Fruit fly (Drosophila melanogaster): ENCODE measurements around the gene CG34300.

Gene CG34300

DNA sequence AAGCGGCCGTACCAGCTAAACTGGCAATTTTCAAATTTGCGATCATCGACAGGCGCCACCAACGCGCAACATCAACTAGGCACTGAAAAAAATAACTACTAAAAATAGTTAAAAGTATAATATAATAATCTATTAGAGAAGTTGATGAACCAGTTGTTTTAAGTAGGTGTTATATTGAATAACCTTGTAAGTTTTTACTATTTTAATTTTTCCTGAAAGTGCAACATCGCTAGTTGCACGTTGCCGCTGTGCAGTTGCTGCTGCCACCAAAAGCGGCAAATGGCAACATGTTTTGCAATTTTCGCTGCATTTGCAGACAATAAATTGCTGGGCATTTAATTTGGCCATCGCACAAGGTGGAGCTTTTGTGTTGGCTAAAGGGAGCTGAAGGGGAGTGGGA lies 36.6 kb upstream of the CG34300 start:
- TF ChIP-seq CG5204 (GFP tag; optimal IDR thresholded peaks at IDR 0.05) = no peak
- no peak for TF ChIP-seq CG11617 (GFP tag; optimal IDR thresholded peaks at IDR 0.05)
- TF ChIP-seq Clk (GFP tag; optimal IDR thresholded peaks at IDR 0.05) = no peak
- no peak for TF ChIP-seq CG33017 (tag; optimal IDR thresholded peaks at IDR 0.05)
- TF ChIP-seq bab1 (GFP tag; optimal IDR thresholded peaks at IDR 0.05) = no peak
- TF ChIP-seq CG7045 (GFP tag; optimal IDR thresholded peaks at IDR 0.05) = no peak

- no peak for TF ChIP-seq CG14711 (tag; optimal IDR thresholded peaks at IDR 0.05)
- no peak for TF ChIP-seq Clk (GFP tag; optimal IDR thresholded peaks at IDR 0.05)
- no peak for TF ChIP-seq Mnt (GFP tag; optimal IDR thresholded peaks at IDR 0.05)
- no peak for TF ChIP-seq cnc (optimal IDR thresholded peaks at IDR 0.05)
- TF ChIP-seq CG1620 (GFP tag; optimal IDR thresholded peaks at IDR 0.05) = no peak
- TF ChIP-seq pad (GFP tag; optimal IDR thresholded peaks at IDR 0.05) = no peak
- no peak for TF ChIP-seq bab1 (GFP tag; optimal IDR thresholded peaks at IDR 0.05)
- TF ChIP-seq ovo (GFP tag; optimal IDR thresholded peaks at IDR 0.05) = no peak
- TF ChIP-seq toe (GFP tag; optimal IDR thresholded peaks at IDR 0.05) = no peak
- no peak for TF ChIP-seq Hr96 (GFP tag; optimal IDR thresholded peaks at IDR 0.05)
- TF ChIP-seq kay (GFP tag; ENCODE audit: borderline replicate concordance) = no peak
- no peak for TF ChIP-seq CG11617 (GFP tag; optimal IDR thresholded peaks at IDR 0.05)
- TF ChIP-seq CG5204 (GFP tag; optimal IDR thresholded peaks at IDR 0.05) = no peak
- TF ChIP-seq CG7101 (tag; optimal IDR thresholded peaks at IDR 0.05) = no peak
- TF ChIP-seq tj (GFP tag; optimal IDR thresholded peaks at IDR 0.05) = no peak
- no peak for TF ChIP-seq Crg-1 (GFP tag; optimal IDR thresholded peaks at IDR 0.05)
- TF ChIP-seq CG7045 (GFP tag; optimal IDR thresholded peaks at IDR 0.05) = no peak
- no peak for TF ChIP-seq cic (GFP tag; optimal IDR thresholded peaks at IDR 0.05)
Measured at dm6 chr3R:30338648-30339038, 32.2 kb upstream of the CG34300 start.

dm6 chr3R:30337919-30338647 lies 31.6 kb upstream of the CG34300 start:
- TF ChIP-seq cnc (optimal IDR thresholded peaks at IDR 0.05) (no peak), Crg-1 (GFP tag; optimal IDR thresholded peaks at IDR 0.05) (peak; percentile 1), Mnt (GFP tag; optimal IDR thresholded peaks at IDR 0.05) (no peak), CG7101 (tag; optimal IDR thresholded peaks at IDR 0.05) (peak; percentile 15), CG5204 (GFP tag; optimal IDR thresholded peaks at IDR 0.05) (peak; percentile 25), CG7045 (GFP tag; optimal IDR thresholded peaks at IDR 0.05) (peak; percentile 51), Hr96 (GFP tag; optimal IDR thresholded peaks at IDR 0.05) (peak; percentile 29), toe (GFP tag; optimal IDR thresholded peaks at IDR 0.05) (peak; percentile 71), cic (GFP tag; optimal IDR thresholded peaks at IDR 0.05) (peak; percentile 66), CG12768 (GFP tag; optimal IDR thresholded peaks at IDR 0.05) (peak; percentile 56), CG11617 (GFP tag; optimal IDR thresholded peaks at IDR 0.05) (peak; percentile 47), tj (GFP tag; optimal IDR thresholded peaks at IDR 0.05) (peak; percentile 42), CG1620 (GFP tag; optimal IDR thresholded peaks at IDR 0.05) (no peak)

- TF ChIP-seq kay (GFP tag; ENCODE audit: borderline replicate concordance) (peak; percentile 64), bab1 (GFP tag; optimal IDR thresholded peaks at IDR 0.05) (no peak)
Measured at dm6 chr3R:30337448-30337847, 31.0 kb upstream of the CG34300 start.

- TF ChIP-seq bab1 (GFP tag; optimal IDR thresholded peaks at IDR 0.05) (no peak), kay (GFP tag; ENCODE audit: borderline replicate concordance) (peak; percentile 6), CG14711 (tag; optimal IDR thresholded peaks at IDR 0.05) (peak; percentile 47), CG7101 (tag; optimal IDR thresholded peaks at IDR 0.05) (peak; percentile 0)
Measured at dm6 chr3R:30336100-30336499, 29.7 kb upstream of the CG34300 start.

DNA sequence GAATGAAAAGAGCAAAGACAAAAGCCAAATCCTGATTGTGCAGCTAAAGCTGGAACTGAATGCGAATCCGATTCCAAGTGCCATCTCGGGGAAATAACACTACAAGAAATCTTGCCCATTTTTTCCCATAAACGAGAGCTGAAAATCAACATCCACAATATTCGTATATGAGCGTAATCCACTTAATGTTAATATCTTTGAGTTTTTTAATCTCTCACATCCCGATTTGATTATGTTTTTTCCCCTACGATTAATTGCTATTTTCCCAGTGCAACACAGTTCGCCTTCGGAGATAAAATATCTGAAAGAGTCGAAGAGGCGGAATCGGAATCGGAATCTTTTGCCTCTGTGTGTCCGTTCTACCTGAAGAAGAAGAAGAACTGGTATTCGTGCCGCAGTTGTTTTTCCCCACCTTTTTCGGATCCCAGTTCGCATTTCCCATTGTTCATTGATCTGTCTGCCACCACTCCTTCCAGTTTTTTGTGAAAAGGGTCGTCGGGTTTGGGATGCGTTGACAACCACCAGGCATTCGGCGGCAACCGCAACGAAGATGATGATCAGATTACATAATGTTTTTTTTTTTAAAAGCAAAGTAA lies 28.0 kb upstream of the CG34300 start:
- TF ChIP-seq Crg-1 (GFP tag; optimal IDR thresholded peaks at IDR 0.05) (no peak), CG11617 (GFP tag; optimal IDR thresholded peaks at IDR 0.05) (no peak), CG12768 (GFP tag; optimal IDR thresholded peaks at IDR 0.05) (no peak), CG5204 (GFP tag; optimal IDR thresholded peaks at IDR 0.05) (no peak), tj (GFP tag; optimal IDR thresholded peaks at IDR 0.05) (no peak), CG14711 (tag; optimal IDR thresholded peaks at IDR 0.05) (no peak), Hr96 (GFP tag; optimal IDR thresholded peaks at IDR 0.05) (no peak), CG7045 (GFP tag; optimal IDR thresholded peaks at IDR 0.05) (no peak), CG7101 (tag; optimal IDR thresholded peaks at IDR 0.05) (no peak), cnc (optimal IDR thresholded peaks at IDR 0.05) (no peak), cic (GFP tag; optimal IDR thresholded peaks at IDR 0.05) (no peak), kay (GFP tag; ENCODE audit: borderline replicate concordance) (no peak), toe (GFP tag; optimal IDR thresholded peaks at IDR 0.05) (no peak)

dm6 chr3R:30331362-30331761 lies 24.9 kb upstream of the CG34300 start:
- TF ChIP-seq CG7101 (tag; optimal IDR thresholded peaks at IDR 0.05) (no peak), CG5204 (GFP tag; optimal IDR thresholded peaks at IDR 0.05) (no peak), Mnt (GFP tag; optimal IDR thresholded peaks at IDR 0.05) (no peak), pad (GFP tag; optimal IDR thresholded peaks at IDR 0.05) (no peak), bab1 (GFP tag; optimal IDR thresholded peaks at IDR 0.05) (no peak), Clk (GFP tag; optimal IDR thresholded peaks at IDR 0.05) (no peak), Crg-1 (GFP tag; optimal IDR thresholded peaks at IDR 0.05) (no peak), CG12768 (GFP tag; optimal IDR thresholded peaks at IDR 0.05) (no peak), cnc (optimal IDR thresholded peaks at IDR 0.05) (no peak), ovo (GFP tag; optimal IDR thresholded peaks at IDR 0.05) (no peak), CG33017 (tag; optimal IDR thresholded peaks at IDR 0.05) (no peak), CG14711 (tag; optimal IDR thresholded peaks at IDR 0.05) (no peak), Hr96 (GFP tag; optimal IDR thresholded peaks at IDR 0.05) (no peak), CG1620 (GFP tag; optimal IDR thresholded peaks at IDR 0.05) (no peak)
